Worm (Caenorhabditis elegans) whole organism, L1 larva: ENCODE data around the gene F27E5.3.

ENCODE experiments used
- C16A3.4 ChIP-seq: fragments of 150-350 bp; optimal IDR thresholded peaks from 2 replicates; lab custom pipeline; 2014; ENCODE audit warnings: missing biosample characterization, missing genetic modification characterization
- C34B4.2 ChIP-seq: sonication (generic microtip); optimal IDR thresholded peaks from 2 replicates; lab custom pipeline; 2017; ENCODE audit warnings: mild to moderate bottlenecking, missing genetic modification characterization, missing compliant biosample characterization
- F16B12.6 ChIP-seq: fragments of 150-350 bp; optimal IDR thresholded peaks from 2 replicates; lab custom pipeline; 2014; ENCODE audit warnings: missing biosample characterization, missing genetic modification characterization
- Y116A8C.19 ChIP-seq: sonication (generic microtip); optimal IDR thresholded peaks from 2 replicates; lab custom pipeline; 2016; ENCODE audit warnings: missing compliant biosample characterization, missing genetic modification characterization, borderline replicate concordance
- ama-1 ChIP-seq: fragments of 150-350 bp; optimal IDR thresholded peaks from 2 replicates; lab custom pipeline; 2014
- ceh-8 ChIP-seq: fragments of 200-800 bp; sonication (Bioruptor generic); optimal IDR thresholded peaks from 2 replicates; lab custom pipeline; 2018; ENCODE audit warnings: mild to moderate bottlenecking, missing genetic modification characterization, moderate library complexity, missing compliant biosample characterization
- ceh-82 ChIP-seq, 3 experiments: fragments of 150-350 bp in 1 of 3; sonication (generic microtip) in 2 of 3; optimal IDR thresholded peaks; 2 replicates each; lab custom pipeline; 2014 to 2017; ENCODE audit warnings: missing biosample characterization in 3 of 3, missing genetic modification characterization in 3 of 3
- ceh-90 ChIP-seq: sonication (generic microtip); optimal IDR thresholded peaks from 2 replicates; lab custom pipeline; 2016; ENCODE audit warnings: missing genetic modification characterization, missing compliant biosample characterization
- dpl-1 ChIP-seq, 3 experiments: fragments of 150-350 bp in 2 of 3; sonication (generic microtip) in 1 of 3; optimal IDR thresholded peaks; 2 replicates each; lab custom pipeline; 2014 to 2017; ENCODE audit warnings: missing biosample characterization in 3 of 3, missing genetic modification characterization in 3 of 3, missing genetic modification reagents in 3 of 3
- dsc-1 ChIP-seq: sonication (generic microtip); optimal IDR thresholded peaks from 2 replicates; lab custom pipeline; 2016; ENCODE audit warnings: mild to moderate bottlenecking, missing genetic modification characterization, missing compliant biosample characterization
- efl-1 ChIP-seq, 4 experiments: fragments of 150-350 bp; optimal IDR thresholded peaks in 3 of 4; peaks in 1 of 4; 1 replicate in 1 of 4; 2 replicates in 3 of 4; lab custom pipeline; 2014; ENCODE audit warnings: missing biosample characterization in 2 of 4, missing genetic modification characterization in 2 of 4, missing genetic modification reagents in 2 of 4
- egl-27 ChIP-seq, 2 experiments: fragments of 150-350 bp in 1 of 2; sonication (generic microtip); optimal IDR thresholded peaks; 3 replicates each; lab custom pipeline; 2017 to 2018; ENCODE audit warnings: missing biosample characterization in 2 of 2, missing genetic modification characterization in 2 of 2, missing genetic modification reagents in 2 of 2
- elt-3 ChIP-seq, 6 experiments: fragments of 150-350 bp in 1 of 6; sonication (generic microtip); optimal IDR thresholded peaks; 2 replicates each; lab custom pipeline; 2017 to 2018; ENCODE audit warnings: missing biosample characterization in 6 of 6, missing genetic modification characterization in 6 of 6, inconsistent platforms in 1 of 6
- ets-5 ChIP-seq: fragments of 200-800 bp; sonication (Bioruptor generic); IDR thresholded peaks from 2 replicates; pipeline ENCODE4 v1.3.6; 2022; ENCODE audit warnings: missing genetic modification characterization, missing compliant biosample characterization
- hpl-2 ChIP-seq: fragments of 150-350 bp; optimal IDR thresholded peaks from 2 replicates; lab custom pipeline; 2014; ENCODE audit warnings: missing biosample characterization, missing genetic modification reagents, missing genetic modification characterization
- isw-1 ChIP-seq: fragments of 200-800 bp; sonication (Bioruptor generic); IDR thresholded peaks from 2 replicates; pipeline ENCODE4 v1.3.6; 2022; ENCODE audit warnings: missing genetic modification characterization, missing compliant biosample characterization
- lin-13 ChIP-seq: fragments of 150-350 bp; optimal IDR thresholded peaks from 2 replicates; lab custom pipeline; 2014; ENCODE audit warnings: missing biosample characterization, missing genetic modification reagents, missing genetic modification characterization
- lin-14 ChIP-seq: fragments of 200-800 bp; sonication (Bioruptor generic); optimal IDR thresholded peaks from 2 replicates; lab custom pipeline; 2018; ENCODE audit warnings: mild to moderate bottlenecking, missing genetic modification characterization, moderate library complexity, missing compliant biosample characterization
- lin-15B ChIP-seq: fragments of 150-350 bp; sonication (generic microtip); optimal IDR thresholded peaks from 3 replicates; lab custom pipeline; 2014; ENCODE audit warnings: missing biosample characterization, missing genetic modification characterization
- lin-35 ChIP-seq, 2 experiments: fragments of 150-350 bp; optimal IDR thresholded peaks; 2 replicates each; lab custom pipeline; 2014; ENCODE audit warnings: missing biosample characterization in 2 of 2, missing genetic modification characterization in 2 of 2, missing genetic modification reagents in 2 of 2
- lin-39 ChIP-seq: fragments of 150-350 bp; optimal IDR thresholded peaks from 2 replicates; lab custom pipeline; 2014; ENCODE audit warnings: missing biosample characterization, missing genetic modification reagents, missing genetic modification characterization
- lir-3 ChIP-seq: sonication (generic microtip); optimal IDR thresholded peaks from 2 replicates; lab custom pipeline; 2016; ENCODE audit warnings: mild to moderate bottlenecking, missing genetic modification characterization, moderate library complexity, missing compliant biosample characterization; ENCODE audit not compliant: poor library complexity
- lsy-2 ChIP-seq, 2 experiments: fragments of 150-350 bp; optimal IDR thresholded peaks; 2 replicates each; lab custom pipeline; 2014; ENCODE audit warnings: missing biosample characterization in 2 of 2, missing genetic modification characterization in 2 of 2
- mdl-1 ChIP-seq, 2 experiments: fragments of 150-350 bp; optimal IDR thresholded peaks; 2 replicates each; lab custom pipeline; 2014 to 2017; ENCODE audit warnings: missing biosample characterization in 2 of 2, missing genetic modification characterization in 2 of 2, inconsistent platforms in 1 of 2
- mef-2 ChIP-seq: fragments of 150-350 bp; optimal IDR thresholded peaks from 2 replicates; lab custom pipeline; 2014; ENCODE audit warnings: missing biosample characterization, missing genetic modification characterization
- mep-1 ChIP-seq: fragments of 150-350 bp; optimal IDR thresholded peaks from 2 replicates; lab custom pipeline; 2014; ENCODE audit warnings: missing biosample characterization, missing genetic modification characterization
- nhr-11 ChIP-seq: fragments of 150-350 bp; optimal IDR thresholded peaks from 2 replicates; lab custom pipeline; 2014; ENCODE audit warnings: missing biosample characterization, missing genetic modification characterization
- nhr-19 ChIP-seq: fragments of 200-800 bp; sonication (Bioruptor generic); conservative IDR thresholded peaks from 2 replicates; pipeline ENCODE4 v1.3.6; 2022; ENCODE audit warnings: missing genetic modification characterization, missing compliant biosample characterization
- nhr-20 ChIP-seq: sonication (generic microtip); optimal IDR thresholded peaks from 2 replicates; lab custom pipeline; 2016; ENCODE audit warnings: mild to moderate bottlenecking, missing genetic modification characterization, missing compliant biosample characterization
- nhr-47 ChIP-seq: sonication (generic microtip); optimal IDR thresholded peaks from 2 replicates; lab custom pipeline; 2016; ENCODE audit warnings: mild to moderate bottlenecking, missing genetic modification characterization, moderate library complexity, missing compliant biosample characterization
- rnt-1 ChIP-seq: sonication (generic microtip); optimal IDR thresholded peaks from 2 replicates; lab custom pipeline; 2016; ENCODE audit warnings: mild to moderate bottlenecking, missing genetic modification characterization, moderate library complexity, missing compliant biosample characterization
- skn-1 ChIP-seq: fragments of 150-350 bp; optimal IDR thresholded peaks from 2 replicates; lab custom pipeline; 2014; ENCODE audit warnings: missing biosample characterization, missing genetic modification characterization
- snpc-4 ChIP-seq: fragments of 150-350 bp; optimal IDR thresholded peaks from 2 replicates; lab custom pipeline; 2014; ENCODE audit warnings: missing biosample characterization, missing genetic modification characterization
- snu-23 ChIP-seq: sonication (generic microtip); optimal IDR thresholded peaks from 2 replicates; lab custom pipeline; 2016; ENCODE audit warnings: missing genetic modification characterization, missing compliant biosample characterization
- sox-4 ChIP-seq: sonication (generic microtip); optimal IDR thresholded peaks from 2 replicates; lab custom pipeline; 2016; ENCODE audit warnings: missing genetic modification characterization, missing compliant biosample characterization
- sup-37 ChIP-seq: fragments of 200-800 bp; sonication (Bioruptor generic); optimal IDR thresholded peaks from 2 replicates; lab custom pipeline; 2018; ENCODE audit warnings: mild to moderate bottlenecking, missing genetic modification characterization, missing compliant biosample characterization
- unc-130 ChIP-seq: fragments of 150-350 bp; optimal IDR thresholded peaks from 2 replicates; lab custom pipeline; 2017; ENCODE audit warnings: missing biosample characterization, missing genetic modification characterization, inconsistent platforms
- unc-30 ChIP-seq: sonication (generic microtip); optimal IDR thresholded peaks from 2 replicates; lab custom pipeline; 2017; ENCODE audit warnings: missing biosample characterization, missing genetic modification characterization
- unc-62 ChIP-seq: fragments of 150-350 bp; optimal IDR thresholded peaks from 2 replicates; lab custom pipeline; 2014; ENCODE audit warnings: missing biosample characterization, missing genetic modification reagents, missing genetic modification characterization
- unc-86 ChIP-seq: sonication (generic microtip); optimal IDR thresholded peaks from 2 replicates; lab custom pipeline; 2016; ENCODE audit warnings: missing genetic modification characterization, missing compliant biosample characterization
- xbp-1 ChIP-seq: sonication (generic microtip); optimal IDR thresholded peaks from 2 replicates; lab custom pipeline; 2016; ENCODE audit warnings: missing genetic modification characterization, missing compliant biosample characterization
- zip-4 ChIP-seq: fragments of 200-800 bp; sonication (Bioruptor generic); optimal IDR thresholded peaks from 2 replicates; lab custom pipeline; 2018; ENCODE audit warnings: mild to moderate bottlenecking, missing genetic modification characterization, moderate library complexity, missing compliant biosample characterization

F27E5.3 gene

DNA sequence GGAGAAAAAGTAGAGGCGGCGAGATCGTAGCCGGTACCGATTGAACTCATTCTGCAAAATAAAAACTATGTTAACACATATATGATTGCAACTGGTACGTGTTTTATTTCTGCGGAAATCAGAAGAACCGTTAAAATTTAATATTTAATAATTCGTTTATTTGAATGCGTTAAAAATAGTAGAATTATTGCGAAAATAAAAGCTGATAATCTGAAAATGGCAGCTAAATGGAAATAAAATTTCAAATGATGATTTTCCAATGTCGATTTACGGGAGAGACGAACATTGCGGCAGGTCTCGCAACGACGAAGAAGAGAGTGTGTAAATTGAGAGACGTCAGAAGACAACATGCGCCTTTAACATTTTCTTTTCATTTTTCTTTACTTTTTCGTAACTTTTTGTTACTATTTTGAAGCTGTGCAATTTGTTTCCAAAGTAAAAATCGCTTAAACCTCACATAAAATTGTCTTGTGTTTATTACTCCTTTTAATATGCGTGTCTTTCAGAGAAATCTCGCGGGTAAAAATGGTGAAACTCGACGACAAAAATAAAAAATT is 44.1 kb downstream of the F27E5.3 start, which contains the start of the genes pas-7 and puf-12:
Gene pas-7 (minus strand): TSS at position 51 of the 557 bp plus-strand sequence.
Gene puf-12 (plus strand): TSS at position 507 of the 557 bp plus-strand sequence.
- TF ChIP-seq isw-1 (GFP tag; lab: Robert Waterston, UW) (peak; percentile 22), zip-4 (GFP tag; lab: Kevin White, UChicago) (no peak), ceh-8 (GFP tag; lab: Kevin White, UChicago) (no peak), unc-86 (tag; lab: Kevin White, UChicago) (no peak), egl-27 (tag; optimal IDR thresholded peaks at IDR 0.05; lab: Kevin White, UChicago) (no peak), Y116A8C.19 (tag; lab: Kevin White, UChicago) (no peak), skn-1 (tag; lab: Kevin White, UChicago) (peak; percentile 99), lin-15B (tag; lab: Kevin White, UChicago) (peak; percentile 17), hpl-2 (peak; percentile 14), dsc-1 (tag; lab: Kevin White, UChicago) (no peak), lin-39 (no peak), ceh-90 (no peak), elt-3 (tag; optimal IDR thresholded peaks at IDR 0.05; lab: Kevin White, UChicago) (no peak), lin-14 (GFP tag; lab: Kevin White, UChicago) (peak; percentile 37), mep-1 (no peak), unc-62 (GFP tag; lab: Kevin White, UChicago) (no peak), efl-1 (optimal IDR thresholded peaks at IDR 0.05; lab: Kevin White, UChicago) (peak; percentile 60 to 69), efl-1 (GFP tag; optimal IDR thresholded peaks at IDR 0.05 in 1 of 2; lab: Kevin White, UChicago) (peak; percentile 62 to 89), snu-23 (GFP tag; lab: Kevin White, UChicago) (peak; percentile 48), nhr-47 (no peak), C16A3.4 (tag; lab: Kevin White, UChicago) (peak; percentile 48), lir-3 (no peak), dpl-1 (GFP tag; optimal IDR thresholded peaks at IDR 0.05; lab: Kevin White, UChicago) (peak; percentile 24 to 67 (median 41)), nhr-11 (tag; lab: Kevin White, UChicago) (no peak), ceh-82 (tag; optimal IDR thresholded peaks at IDR 0.05; lab: Kevin White, UChicago) (peak in 1 of 3 experiments; percentile 20), xbp-1 (no peak), lin-13 (GFP tag; lab: Kevin White, UChicago) (no peak), sox-4 (tag; lab: Kevin White, UChicago) (no peak), unc-30 (tag; lab: Kevin White, UChicago) (no peak), snpc-4 (tag; lab: Kevin White, UChicago) (peak; percentile 15), lin-35 (GFP tag; optimal IDR thresholded peaks at IDR 0.05; lab: Kevin White, UChicago) (peak; percentile 55 to 74), mef-2 (tag; lab: Kevin White, UChicago) (no peak), lsy-2 (tag; optimal IDR thresholded peaks at IDR 0.05; lab: Kevin White, UChicago) (peak in 1 of 2 experiments; percentile 80)

DNA sequence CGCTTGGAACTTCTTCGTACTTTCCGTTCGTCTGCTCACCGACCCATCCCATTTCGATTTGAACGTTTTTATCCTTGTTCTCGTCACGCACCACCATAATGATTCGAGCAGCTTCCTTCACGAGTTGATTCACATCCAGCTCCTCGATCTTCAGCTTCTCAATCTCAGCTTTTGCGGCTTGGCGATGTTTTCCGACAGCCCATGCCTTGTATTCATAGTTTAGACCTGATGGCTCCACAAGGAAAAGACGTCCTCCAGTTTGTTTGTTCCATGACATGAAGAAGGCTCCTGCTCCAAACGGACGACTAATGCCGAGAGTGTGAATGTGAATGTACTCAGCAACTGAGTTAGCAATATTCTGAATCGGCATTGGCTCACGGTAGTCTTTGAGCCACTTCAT is 44.9 kb downstream of the F27E5.3 start:
- no peak for TF ChIP-seq F16B12.6 (tag; lab: Kevin White, UChicago)
- no peak for TF ChIP-seq sup-37 (GFP tag; lab: Kevin White, UChicago)
- TF ChIP-seq C34B4.2 (tag; lab: Kevin White, UChicago): no peak
- TF ChIP-seq rnt-1: no peak

DNA sequence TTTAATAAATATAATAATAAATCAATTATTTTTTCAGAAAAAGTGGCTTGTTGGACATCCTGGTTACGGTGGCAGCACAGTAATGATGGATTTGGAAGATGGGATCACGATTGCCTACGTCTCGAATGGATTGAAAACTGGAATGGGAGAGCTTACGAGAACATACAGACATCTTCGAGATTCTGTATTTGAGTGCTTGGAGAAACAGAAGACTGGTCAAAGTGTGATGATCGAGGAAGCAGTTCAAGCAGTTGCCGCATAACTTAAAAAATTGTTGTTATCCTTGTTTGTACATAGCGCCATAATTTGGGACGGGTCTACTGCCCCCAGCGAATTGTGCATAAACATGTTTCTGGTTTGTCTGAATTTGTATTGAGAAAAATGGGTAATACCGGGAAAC is 45.6 kb downstream of the F27E5.3 start:
- TF ChIP-seq ama-1 (lab: Kevin White, UChicago): no peak
- TF ChIP-seq ceh-82 (tag; optimal IDR thresholded peaks at IDR 0.05; lab: Kevin White, UChicago): no peak
- no peak for TF ChIP-seq xbp-1
- no peak for TF ChIP-seq ets-5
- TF ChIP-seq nhr-20 (tag; lab: Kevin White, UChicago): no peak
- TF ChIP-seq lin-39: no peak
- no peak for TF ChIP-seq C16A3.4 (tag; lab: Kevin White, UChicago)
- no peak for TF ChIP-seq nhr-47
- TF ChIP-seq mdl-1 (tag; optimal IDR thresholded peaks at IDR 0.05; lab: Kevin White, UChicago): no peak
- no peak for TF ChIP-seq nhr-19
- no peak for TF ChIP-seq unc-130
- no peak for TF ChIP-seq lsy-2 (tag; optimal IDR thresholded peaks at IDR 0.05; lab: Kevin White, UChicago)
